Fruit fly (Drosophila melanogaster): ENCODE measurements around the gene CG14417.
A peak's percentile ranks its signal among the peaks of the same experiment; 100 is the strongest.

CG14417 gene

DNA sequence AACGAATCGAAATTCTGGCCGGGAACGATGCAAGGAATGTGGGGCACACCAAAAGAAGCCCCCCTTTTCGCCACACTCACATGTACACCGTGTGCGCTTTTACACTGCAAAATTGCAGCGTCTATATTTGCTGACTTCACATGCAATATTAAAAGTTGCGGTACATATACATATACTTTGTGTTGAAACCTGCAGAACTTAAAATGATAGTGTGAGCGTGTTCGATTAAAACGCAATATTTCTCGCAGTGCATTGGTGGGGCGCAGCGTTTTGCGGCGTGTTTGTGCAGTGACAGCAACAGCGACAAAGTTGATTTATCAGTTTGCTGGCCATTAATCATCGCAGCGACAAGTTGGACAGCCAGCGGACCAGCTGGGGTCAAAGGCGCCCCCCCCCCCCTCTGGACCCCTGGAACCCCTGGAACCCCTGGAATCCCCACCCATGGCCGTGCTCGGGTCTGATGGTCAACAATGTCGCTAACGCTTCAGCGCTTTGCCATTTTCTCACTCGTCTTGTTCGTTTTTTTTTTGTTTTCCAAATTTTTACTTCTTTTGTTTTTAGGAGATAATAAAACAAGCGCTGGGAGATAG, 30.9 kb upstream of the CG14417 start (continued):
- TF ChIP-seq wek (GFP tag; optimal IDR thresholded peaks at IDR 0.05) (no peak), CG8765 (GFP tag; IDR thresholded peaks at IDR 0.05) (no peak), CG7372 (GFP tag; IDR thresholded peaks at IDR 0.05) (0 out of 2 replicates have a peak, but pooled peaks have one; percentile 9), CG2202 (tag; optimal IDR thresholded peaks at IDR 0.05) (no peak), CG10654 (GFP tag; optimal IDR thresholded peaks at IDR 0.05) (no peak), ttk (GFP tag; IDR thresholded peaks at IDR 0.05) (peak; percentile 51; the same call in 1 of the 2 replicates), CG18619 (GFP tag; optimal IDR thresholded peaks at IDR 0.05) (no peak), HLH3B (GFP tag; IDR thresholded peaks at IDR 0.05) (0 out of 2 replicates have a peak, but pooled peaks have one; percentile 21), CG7786 (GFP tag; optimal IDR thresholded peaks at IDR 0.05) (no peak), Ets65A (GFP tag) (peak; percentile 81), CG9437 (GFP tag; optimal IDR thresholded peaks at IDR 0.05) (no peak), CG2120 (GFP tag; optimal IDR thresholded peaks at IDR 0.05) (no peak), Hand (GFP tag; optimal IDR thresholded peaks at IDR 0.05) (no peak), CG12219 (GFP tag; optimal IDR thresholded peaks at IDR 0.05) (no peak), tx (GFP tag; optimal IDR thresholded peaks at IDR 0.05) (no peak), pb (GFP tag; optimal IDR thresholded peaks at IDR 0.05) (no peak), Fer3 (tag; optimal IDR thresholded peaks at IDR 0.05) (no peak), ATbp (GFP tag; optimal IDR thresholded peaks at IDR 0.05) (peak; percentile 12), sd (tag; optimal IDR thresholded peaks at IDR 0.05) (no peak), fd96Cb (tag; optimal IDR thresholded peaks at IDR 0.05) (peak; percentile 7), CG32772 (GFP tag; IDR thresholded peaks at IDR 0.05) (0 out of 2 replicates have a peak, but pooled peaks have one; percentile 21), CG14441 (GFP tag; IDR thresholded peaks at IDR 0.05) (no peak), CG5245 (GFP tag; optimal IDR thresholded peaks at IDR 0.05) (no peak), nmo (GFP tag; optimal IDR thresholded peaks at IDR 0.05) (peak; percentile 4), CG1832 (GFP tag; optimal IDR thresholded peaks at IDR 0.05) (no peak), dm (GFP tag; optimal IDR thresholded peaks at IDR 0.05) (no peak), Vsx1 (GFP tag; optimal IDR thresholded peaks at IDR 0.05) (no peak), Drgx (GFP tag; IDR thresholded peaks at IDR 0.05) (peak; percentile 41; the same call in 1 of the 2 replicates), H15 (GFP tag; IDR thresholded peaks at IDR 0.05) (0 out of 3 replicates have a peak, but pooled peaks have one; percentile 29), tna (GFP tag; IDR thresholded peaks at IDR 0.05; ENCODE audit: partially characterized antibody) (no peak), zen2 (GFP tag; IDR thresholded peaks at IDR 0.05; ENCODE audit: partially characterized antibody) (no peak), Lhr (GFP tag; optimal IDR thresholded peaks at IDR 0.05) (no peak), CG2199 (GFP tag; IDR thresholded peaks at IDR 0.05) (no peak), CG7839 (tag; optimal IDR thresholded peaks at IDR 0.05) (peak; percentile 21), CG1603 (tag; optimal IDR thresholded peaks at IDR 0.05) (peak; percentile 49), gcm2 (GFP tag; optimal IDR thresholded peaks at IDR 0.05) (no peak), Dip2 (GFP tag; IDR thresholded peaks at IDR 0.05) (no peak), onecut (GFP tag; IDR thresholded peaks at IDR 0.05) (no peak), H2.0 (GFP tag; IDR thresholded peaks at IDR 0.05) (0 out of 2 replicates have a peak, but pooled peaks have one; percentile 9), dmrt99B (tag; optimal IDR thresholded peaks at IDR 0.05) (peak; percentile 36), CG10543 (GFP tag; optimal IDR thresholded peaks at IDR 0.05) (no peak), ind (GFP tag; optimal IDR thresholded peaks at IDR 0.05) (no peak), CG3065 (GFP tag; optimal IDR thresholded peaks at IDR 0.05) (no peak), CG12942 (GFP tag; optimal IDR thresholded peaks at IDR 0.05) (no peak), Awh (GFP tag; IDR thresholded peaks at IDR 0.05) (no peak), slbo (GFP tag; IDR thresholded peaks at IDR 0.05) (no peak), lmd (GFP tag; IDR thresholded peaks at IDR 0.05) (0 out of 2 replicates have a peak, but pooled peaks have one; percentile 20), CG18599 (GFP tag; optimal IDR thresholded peaks at IDR 0.05) (peak; percentile 23), Rx (GFP tag; IDR thresholded peaks at IDR 0.05) (no peak), Atf-2 (GFP tag; optimal IDR thresholded peaks at IDR 0.05) (no peak), Hsf (GFP tag; optimal IDR thresholded peaks at IDR 0.05) (peak; percentile 1)
